Worm (Caenorhabditis elegans) whole organism, young adult: Measurements from ENCODE around the gene T08H10.3.

Source experiments
- B0336.3 ChIP-seq: fragments of 200-800 bp; sonication (Bioruptor generic); IDR thresholded peaks from 2 replicates; pipeline ENCODE4 v1.3.6; 2022; ENCODE audit warnings: missing genetic modification characterization, missing compliant biosample characterization
- C17E4.6 ChIP-seq: fragments of 200-800 bp; sonication (Bioruptor generic); IDR thresholded peaks from 2 replicates; pipeline ENCODE4 v1.3.6; 2022; ENCODE audit warnings: missing genetic modification reagents, missing genetic modification characterization, missing compliant biosample characterization
- F23B12.7 ChIP-seq: sonication (generic microtip); optimal IDR thresholded peaks from 2 replicates; lab custom pipeline; 2017; ENCODE audit warnings: missing genetic modification characterization, mild to moderate bottlenecking, missing compliant biosample characterization, antibody characterized with exemption, moderate library complexity; ENCODE audit not compliant: insufficient read depth
- F39B2.1 ChIP-seq: fragments of 200-800 bp; sonication (Bioruptor generic); IDR thresholded peaks from 2 replicates; pipeline ENCODE4 v1.3.6; 2022; ENCODE audit warnings: missing genetic modification reagents, missing genetic modification characterization, missing compliant biosample characterization
- F49E8.2 ChIP-seq: sonication (generic microtip); optimal IDR thresholded peaks from 3 replicates; lab custom pipeline; 2017; ENCODE audit warnings: missing genetic modification characterization, mild to moderate bottlenecking, missing compliant biosample characterization, antibody characterized with exemption, moderate library complexity; ENCODE audit not compliant: insufficient read depth
- K11D2.4 ChIP-seq: fragments of 200-800 bp; sonication (Bioruptor generic); IDR thresholded peaks from 2 replicates; pipeline ENCODE4 v1.3.6; 2022; ENCODE audit warnings: missing genetic modification reagents, missing genetic modification characterization, missing compliant biosample characterization
- Y53G8AR.9 ChIP-seq: fragments of 200-800 bp; sonication (Bioruptor generic); conservative IDR thresholded peaks from 2 replicates; pipeline ENCODE4 v1.3.6; 2022; ENCODE audit warnings: missing genetic modification reagents, missing genetic modification characterization, missing compliant biosample characterization
- Y79H2A.3 ChIP-seq: fragments of 200-800 bp; sonication (Bioruptor generic); conservative IDR thresholded peaks from 2 replicates; pipeline ENCODE4 v1.3.6; 2022; ENCODE audit warnings: missing genetic modification reagents, missing genetic modification characterization, missing compliant biosample characterization
- Y95B8A.8 ChIP-seq: fragments of 200-800 bp; sonication (Bioruptor generic); IDR thresholded peaks from 2 replicates; pipeline ENCODE4 v1.3.6; 2022; ENCODE audit warnings: missing genetic modification reagents, missing genetic modification characterization, missing compliant biosample characterization
- ama-1 ChIP-seq, 3 experiments: fragments of 150-350 bp in 1 of 3; sonication (generic microtip) in 2 of 3; optimal IDR thresholded peaks; 2 replicates each; lab custom pipeline; 2014 to 2018; ENCODE audit warnings: missing biosample characterization in 2 of 3, missing genetic modification characterization in 2 of 3, missing genetic modification reagents in 2 of 3
- aptf-3 ChIP-seq: fragments of 200-800 bp; sonication (Bioruptor generic); IDR thresholded peaks from 2 replicates; pipeline ENCODE4 v1.3.6; 2022; ENCODE audit warnings: missing genetic modification characterization, missing compliant biosample characterization
- atf-7 ChIP-seq: sonication (generic microtip); optimal IDR thresholded peaks from 2 replicates; lab custom pipeline; 2017; ENCODE audit warnings: mild to moderate bottlenecking, missing genetic modification characterization, missing compliant biosample characterization
- cebp-1 ChIP-seq, 2 experiments: fragments of 200-800 bp in 1 of 2; sonication (Bioruptor generic) in 1 of 2; sonication (generic microtip) in 1 of 2; IDR thresholded peaks in 1 of 2; optimal IDR thresholded peaks in 1 of 2; 2 replicates each; pipeline versions ENCODE4 v1.3.6 to Lab custom; 2017 to 2022; ENCODE audit warnings: missing compliant biosample characterization in 2 of 2, missing genetic modification characterization in 2 of 2, mild to moderate bottlenecking in 1 of 2, missing genetic modification reagents in 1 of 2, moderate library complexity in 1 of 2
- ceh-27 ChIP-seq: fragments of 200-800 bp; sonication (Bioruptor generic); optimal IDR thresholded peaks from 2 replicates; lab custom pipeline; 2018; ENCODE audit warnings: mild to moderate bottlenecking, missing genetic modification characterization, moderate library complexity, missing compliant biosample characterization
- ceh-58 ChIP-seq: fragments of 200-800 bp; sonication (Bioruptor generic); IDR thresholded peaks from 2 replicates; pipeline ENCODE4 v1.3.6; 2022; ENCODE audit warnings: missing genetic modification characterization, missing compliant biosample characterization
- ceh-79 ChIP-seq: sonication (generic microtip); optimal IDR thresholded peaks from 2 replicates; lab custom pipeline; 2017; ENCODE audit warnings: mild to moderate bottlenecking, missing genetic modification characterization, missing compliant biosample characterization
- ceh-91 ChIP-seq: fragments of 200-800 bp; sonication (Bioruptor generic); IDR thresholded peaks from 2 replicates; pipeline ENCODE4 v1.3.6; 2022; ENCODE audit warnings: missing genetic modification reagents, missing genetic modification characterization, missing compliant biosample characterization
- chd-7 ChIP-seq: sonication (generic microtip); optimal IDR thresholded peaks from 2 replicates; lab custom pipeline; 2016; ENCODE audit warnings: mild to moderate bottlenecking, missing genetic modification characterization, moderate library complexity, missing compliant biosample characterization
- dox-1 ChIP-seq: fragments of 200-800 bp; sonication (Bioruptor generic); IDR thresholded peaks from 2 replicates; pipeline ENCODE4 v1.3.6; 2022; ENCODE audit warnings: missing genetic modification reagents, missing genetic modification characterization, missing compliant biosample characterization
- dpff-1 ChIP-seq: sonication (generic microtip); optimal IDR thresholded peaks from 2 replicates; lab custom pipeline; 2017; ENCODE audit warnings: mild to moderate bottlenecking, missing genetic modification characterization, missing compliant biosample characterization
- egrh-3 ChIP-seq: fragments of 200-800 bp; sonication (Bioruptor generic); IDR thresholded peaks from 2 replicates; pipeline ENCODE4 v1.3.6; 2022; ENCODE audit warnings: missing genetic modification reagents, missing genetic modification characterization, missing compliant biosample characterization
- gei-17 ChIP-seq: fragments of 200-800 bp; sonication (Bioruptor generic); optimal IDR thresholded peaks from 2 replicates; lab custom pipeline; 2018; ENCODE audit warnings: mild to moderate bottlenecking, missing genetic modification characterization, missing compliant biosample characterization
- hmg-1.2 ChIP-seq: fragments of 200-800 bp; sonication (Bioruptor generic); IDR thresholded peaks from 2 replicates; pipeline ENCODE4 v1.3.6; 2022; ENCODE audit warnings: missing genetic modification reagents, missing genetic modification characterization, missing compliant biosample characterization
- hrde-1 ChIP-seq: sonication (generic microtip); optimal IDR thresholded peaks from 2 replicates; lab custom pipeline; 2016; ENCODE audit warnings: missing genetic modification characterization, mild to moderate bottlenecking, missing compliant biosample characterization, moderate library complexity, missing genotype, missing genetic modification reagents, borderline replicate concordance
- hsf-1 ChIP-seq: fragments of 200-800 bp; sonication (Bioruptor generic); IDR thresholded peaks from 2 replicates; pipeline ENCODE4 v1.3.6; 2022; ENCODE audit warnings: missing genetic modification reagents, missing genetic modification characterization, missing compliant biosample characterization
- let-607 ChIP-seq, 2 experiments: fragments of 200-800 bp in 1 of 2; sonication (Bioruptor generic) in 1 of 2; sonication (generic microtip) in 1 of 2; optimal IDR thresholded peaks; 2 replicates each; lab custom pipeline; 2016 to 2018; ENCODE audit warnings: mild to moderate bottlenecking in 2 of 2, missing compliant biosample characterization in 2 of 2, missing genetic modification characterization in 2 of 2, moderate library complexity in 2 of 2, missing genotype in 1 of 2
- lin-40 ChIP-seq: sonication (generic microtip); optimal IDR thresholded peaks from 2 replicates; lab custom pipeline; 2016; ENCODE audit warnings: missing genetic modification characterization, mild to moderate bottlenecking, missing compliant biosample characterization, missing genotype, missing genetic modification reagents
- lin-54 ChIP-seq: fragments of 200-800 bp; sonication (Bioruptor generic); optimal IDR thresholded peaks from 2 replicates; lab custom pipeline; 2018; ENCODE audit warnings: mild to moderate bottlenecking, missing genetic modification characterization, missing compliant biosample characterization
- lir-1 ChIP-seq: fragments of 200-800 bp; sonication (Bioruptor generic); conservative IDR thresholded peaks from 2 replicates; pipeline ENCODE4 v1.3.6; 2022; ENCODE audit warnings: missing genetic modification reagents, missing genetic modification characterization, missing compliant biosample characterization
- madf-6 ChIP-seq: fragments of 200-800 bp; sonication (Bioruptor generic); IDR thresholded peaks from 2 replicates; pipeline ENCODE4 v1.3.6; 2022; ENCODE audit warnings: missing genetic modification reagents, missing genetic modification characterization, missing compliant biosample characterization
- nhr-27 ChIP-seq: fragments of 200-800 bp; sonication (Bioruptor generic); optimal IDR thresholded peaks from 2 replicates; lab custom pipeline; 2018; ENCODE audit warnings: mild to moderate bottlenecking, missing genetic modification characterization, moderate library complexity, missing compliant biosample characterization
- nhr-80 ChIP-seq: sonication (generic microtip); optimal IDR thresholded peaks from 2 replicates; lab custom pipeline; 2016; ENCODE audit warnings: missing genetic modification characterization, missing compliant biosample characterization
- pha-4 ChIP-seq: fragments of 150-350 bp; sonication (generic microtip); optimal IDR thresholded peaks from 2 replicates; lab custom pipeline; 2014; ENCODE audit warnings: missing biosample characterization, missing genetic modification reagents, missing genetic modification characterization
- rec-8 ChIP-seq, 2 experiments: sonication (generic microtip); optimal IDR thresholded peaks; 2 replicates each; lab custom pipeline; 2016; ENCODE audit warnings: mild to moderate bottlenecking in 2 of 2, missing genetic modification characterization in 2 of 2, missing genetic modification reagents in 2 of 2, missing genotype in 2 of 2, missing biosample characterization in 1 of 2, missing compliant biosample characterization in 1 of 2, moderate library complexity in 1 of 2
- repo-1 ChIP-seq: sonication (generic microtip); optimal IDR thresholded peaks from 2 replicates; lab custom pipeline; 2017; ENCODE audit warnings: mild to moderate bottlenecking, missing genetic modification characterization, missing compliant biosample characterization
- rpc-1 ChIP-seq, 2 experiments: fragments of 150-350 bp in 1 of 2; sonication (generic microtip) in 1 of 2; optimal IDR thresholded peaks; 2 replicates each; lab custom pipeline; 2014 to 2018; ENCODE audit warnings: missing biosample characterization in 1 of 2, missing genetic modification characterization in 1 of 2, missing genetic modification reagents in 1 of 2, missing genotype in 1 of 2
- snpc-1.1 ChIP-seq: sonication (generic microtip); optimal IDR thresholded peaks from 2 replicates; lab custom pipeline; 2017; ENCODE audit warnings: missing genetic modification characterization, mild to moderate bottlenecking, missing compliant biosample characterization, antibody characterized with exemption, moderate library complexity, missing genotype, missing genetic modification reagents; ENCODE audit not compliant: insufficient read depth
- snpc-4 ChIP-seq, 5 experiments: fragments of 150-350 bp in 1 of 5; sonication (generic microtip) in 4 of 5; optimal IDR thresholded peaks; 2 replicates each; lab custom pipeline; 2014 to 2018; ENCODE audit warnings: missing genetic modification characterization in 5 of 5, missing biosample characterization in 3 of 5, antibody characterized with exemption in 2 of 5, mild to moderate bottlenecking in 2 of 5, missing compliant biosample characterization in 2 of 5, missing genotype in 2 of 5, moderate library complexity in 2 of 5, missing genetic modification reagents in 1 of 5
- sptf-2 ChIP-seq: fragments of 200-800 bp; sonication (Bioruptor generic); optimal IDR thresholded peaks from 2 replicates; lab custom pipeline; 2018; ENCODE audit warnings: mild to moderate bottlenecking, missing genetic modification characterization, missing compliant biosample characterization
- tbx-9 ChIP-seq: sonication (generic microtip); optimal IDR thresholded peaks from 2 replicates; lab custom pipeline; 2016; ENCODE audit warnings: borderline replicate concordance, missing genetic modification characterization, inconsistent platforms, missing compliant biosample characterization
- xnd-1 ChIP-seq: sonication (generic microtip); optimal IDR thresholded peaks from 2 replicates; lab custom pipeline; 2016; ENCODE audit warnings: missing genotype, missing genetic modification reagents, missing genetic modification characterization, missing compliant biosample characterization
- zfh-2 ChIP-seq: fragments of 200-800 bp; sonication (Bioruptor generic); conservative IDR thresholded peaks from 2 replicates; pipeline ENCODE4 v1.3.6; 2022; ENCODE audit warnings: missing genetic modification reagents, missing genetic modification characterization, missing compliant biosample characterization
- ztf-26 ChIP-seq: sonication (generic microtip); optimal IDR thresholded peaks from 2 replicates; lab custom pipeline; 2017; ENCODE audit warnings: missing genetic modification characterization, missing compliant biosample characterization

The T08H10.3 gene

DNA sequence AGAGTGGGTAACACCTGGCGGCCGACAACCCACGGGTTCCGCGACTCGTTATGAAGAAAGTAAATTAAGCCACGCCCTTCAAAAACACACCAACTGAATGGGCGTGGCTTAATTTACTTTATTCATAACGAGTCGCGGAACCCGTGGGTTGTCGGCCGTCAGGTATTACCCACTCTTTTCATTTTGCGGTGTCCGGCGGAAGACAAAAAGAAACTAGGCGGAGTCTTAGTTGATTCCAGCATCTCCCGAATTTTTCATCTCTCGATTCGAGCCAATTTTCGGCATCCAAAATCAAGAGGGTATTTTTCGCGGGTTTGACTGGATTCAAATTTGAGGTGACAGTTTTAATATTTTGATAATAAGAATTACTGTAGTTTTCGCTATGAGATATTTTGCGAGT is 23.5 kb upstream of the T08H10.3 start (continued):
- 0 out of 2 replicates have a peak, but pooled peaks have one; percentile 15 for TF ChIP-seq hsf-1 (GFP tag; lab: Robert Waterston, UW)
- TF ChIP-seq lir-1 (GFP tag; lab: Robert Waterston, UW): no peak
- no peak for TF ChIP-seq rec-8 (tag; optimal IDR thresholded peaks at IDR 0.05; lab: Kevin White, UChicago)
- peak; percentile 85 for TF ChIP-seq madf-6 (GFP tag; lab: Robert Waterston, UW)
- TF ChIP-seq K11D2.4 (GFP tag; lab: Robert Waterston, UW): no peak
- TF ChIP-seq dpff-1 (tag; lab: Kevin White, UChicago): no peak
- TF ChIP-seq xnd-1 (tag; lab: Kevin White, UChicago): peak; percentile 62
- TF ChIP-seq, all 124 proteins: peak for 20

DNA sequence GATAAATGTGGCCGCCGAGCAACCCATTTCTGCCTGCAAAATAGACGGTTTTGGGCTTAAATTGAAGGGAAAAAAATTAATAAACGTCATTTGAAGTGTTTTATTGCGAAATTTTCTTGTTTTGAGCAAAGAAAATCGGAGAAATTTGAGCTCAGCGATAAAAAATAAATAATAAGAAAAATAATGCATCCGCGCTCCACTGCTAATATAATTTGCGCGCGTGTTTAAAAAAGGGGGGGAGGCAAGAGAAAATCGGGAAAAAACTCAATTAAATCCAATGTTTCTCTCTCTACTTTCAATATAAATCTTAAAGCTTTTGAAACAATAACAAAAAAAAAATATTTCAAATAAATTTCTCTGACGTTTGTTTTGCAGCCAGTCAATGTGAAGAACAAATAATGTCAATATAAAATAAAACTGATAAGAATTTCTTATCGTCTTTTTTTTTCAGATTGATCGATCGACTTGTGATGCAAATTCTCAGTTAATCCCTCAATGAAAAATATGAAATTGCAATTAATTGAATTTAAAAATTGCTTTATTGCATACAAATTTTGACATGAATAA is 20.6 kb upstream of the T08H10.3 start, which contains the start of gene rft-2:
TSS of gene rft-2 (minus strand) at position 41 of the 567 bp plus-strand sequence.
- TF ChIP-seq repo-1 (tag; lab: Kevin White, UChicago) (no peak), nhr-27 (tag; lab: Kevin White, UChicago) (no peak), C17E4.6 (GFP tag; lab: Robert Waterston, UW) (no peak), gei-17 (GFP tag; lab: Kevin White, UChicago) (no peak), nhr-80 (tag; lab: Kevin White, UChicago) (peak; percentile 19), F39B2.1 (GFP tag; lab: Robert Waterston, UW) (no peak), Y79H2A.3 (no peak), atf-7 (tag; lab: Kevin White, UChicago) (no peak), ceh-58 (GFP tag; lab: Robert Waterston, UW) (no peak), snpc-4 (GFP tag; optimal IDR thresholded peaks at IDR 0.05; lab: Kevin White, UChicago) (no peak), snpc-4 (tag; optimal IDR thresholded peaks at IDR 0.05; lab: Kevin White, UChicago) (no peak), hmg-1.2 (no peak), pha-4 (tag; lab: Kevin White, UChicago) (no peak), ztf-26 (tag; lab: Kevin White, UChicago) (no peak), Y53G8AR.9 (GFP tag; lab: Robert Waterston, UW) (no peak), egrh-3 (GFP tag; lab: Robert Waterston, UW) (no peak), rpc-1 (optimal IDR thresholded peaks at IDR 0.05; lab: Kevin White, UChicago) (no peak), rpc-1 (tag; optimal IDR thresholded peaks at IDR 0.05; lab: Kevin White, UChicago) (no peak), dox-1 (0 out of 2 replicates have a peak, but pooled peaks have one; percentile 26), hrde-1 (no peak), lin-54 (peak; percentile 91), F49E8.2 (tag; lab: Kevin White, UChicago) (no peak), chd-7 (tag; lab: Kevin White, UChicago) (no peak), aptf-3 (no peak), xnd-1 (tag; lab: Kevin White, UChicago) (no peak), rec-8 (tag; optimal IDR thresholded peaks at IDR 0.05; lab: Kevin White, UChicago) (no peak), Y95B8A.8 (GFP tag; lab: Robert Waterston, UW) (no peak), sptf-2 (GFP tag; lab: Kevin White, UChicago) (no peak), ama-1 (optimal IDR thresholded peaks at IDR 0.05; lab: Kevin White, UChicago) (no peak), ama-1 (GFP tag; optimal IDR thresholded peaks at IDR 0.05; lab: Kevin White, UChicago) (no peak), let-607 (tag; optimal IDR thresholded peaks at IDR 0.05; lab: Kevin White, UChicago) (no peak), cebp-1 (GFP tag; IDR thresholded peaks at IDR 0.05; lab: Robert Waterston, UW) (no peak), cebp-1 (tag; optimal IDR thresholded peaks at IDR 0.05; lab: Kevin White, UChicago) (peak; percentile 71), ceh-27 (GFP tag; lab: Kevin White, UChicago) (no peak), lin-40 (tag; lab: Kevin White, UChicago) (peak; percentile 42), B0336.3 (GFP tag; lab: Robert Waterston, UW) (no peak), zfh-2 (GFP tag; lab: Robert Waterston, UW) (no peak), F23B12.7 (peak; percentile 15), ceh-79 (no peak), snpc-1.1 (tag; lab: Kevin White, UChicago) (peak; percentile 20), ceh-91 (GFP tag; lab: Robert Waterston, UW) (no peak), tbx-9 (tag; lab: Kevin White, UChicago) (no peak)
